Worm (Caenorhabditis elegans) whole organism, midembryonic: Measurements from ENCODE around the gene F41H10.12.

Experiments
- cog-1 ChIP-seq: sonication (generic microtip); optimal IDR thresholded peaks from 2 replicates; lab custom pipeline; 2016; ENCODE audit warnings: missing genetic modification characterization, missing compliant biosample characterization
- flt-1 ChIP-seq: fragments of 200-800 bp; sonication (Bioruptor generic); IDR thresholded peaks from 2 replicates; pipeline ENCODE4 v1.3.6; 2022; ENCODE audit warnings: missing genetic modification characterization, missing compliant biosample characterization
- klf-2 ChIP-seq: fragments of 200-800 bp; sonication (Bioruptor generic); conservative IDR thresholded peaks from 2 replicates; pipeline ENCODE4 v1.3.6; 2022; ENCODE audit warnings: missing genetic modification reagents, missing genetic modification characterization, missing compliant biosample characterization
- med-1 ChIP-seq: sonication (generic microtip); optimal IDR thresholded peaks from 2 replicates; lab custom pipeline; 2017; ENCODE audit warnings: missing genetic modification characterization, mild to moderate bottlenecking, missing compliant biosample characterization, antibody characterized with exemption, missing genetic modification reagents; ENCODE audit not compliant: insufficient read depth
- ref-1 ChIP-seq: fragments of 200-800 bp; sonication (Bioruptor generic); conservative IDR thresholded peaks from 2 replicates; pipeline ENCODE4 v1.3.6; 2022; ENCODE audit warnings: missing genetic modification reagents, missing genetic modification characterization, missing compliant biosample characterization
- tab-1 ChIP-seq: fragments of 200-800 bp; sonication (Bioruptor generic); IDR thresholded peaks from 2 replicates; pipeline ENCODE4 v1.3.6; 2022; ENCODE audit warnings: missing genetic modification characterization, missing compliant biosample characterization
- ztf-23 ChIP-seq: fragments of 200-800 bp; sonication (Bioruptor generic); IDR thresholded peaks from 2 replicates; pipeline ENCODE4 v1.3.6; 2022; ENCODE audit warnings: missing genetic modification reagents, missing genetic modification characterization, missing compliant biosample characterization

DNA sequence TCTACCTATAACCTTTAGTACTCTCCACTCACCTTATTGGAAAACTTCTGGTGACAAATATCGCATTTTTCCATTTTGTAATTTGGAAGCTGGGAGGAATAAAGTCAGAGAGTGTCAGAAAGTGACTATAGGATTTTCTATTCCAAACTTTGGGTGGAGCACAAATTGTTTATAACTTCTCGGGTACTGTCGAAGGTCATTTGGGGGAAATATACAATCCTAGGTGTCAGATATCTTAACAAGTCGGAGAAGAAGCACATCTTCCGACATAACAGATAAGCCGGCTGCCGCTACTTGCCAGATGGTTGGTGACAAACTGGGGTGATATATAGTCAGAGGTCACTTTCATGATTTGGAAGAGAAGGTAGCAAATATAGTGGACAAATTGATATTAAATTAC, 34.0 kb downstream of the F41H10.12 start, which contains the start of gene ehn-3:
- no peak for TF ChIP-seq flt-1 (GFP tag; lab: Robert Waterston, UW)
- TF ChIP-seq klf-2 (GFP tag; lab: Robert Waterston, UW): no peak
- TF ChIP-seq tab-1 (GFP tag; lab: Robert Waterston, UW): no peak
- TF ChIP-seq cog-1 (tag; lab: Kevin White, UChicago): no peak
- TF ChIP-seq med-1 (GFP tag; lab: Kevin White, UChicago): no peak
- no peak for TF ChIP-seq ref-1 (GFP tag; lab: Robert Waterston, UW)
- TF ChIP-seq ztf-23 (GFP tag; lab: Robert Waterston, UW): no peak
